Worm (Caenorhabditis elegans) whole organism, late embryonic: ENCODE measurements around the gene clec-221.

Experiments
- C38D4.7 ChIP-seq: fragments of 200-800 bp; sonication (Bioruptor generic); optimal IDR thresholded peaks from 2 replicates; lab custom pipeline; 2018; ENCODE audit warnings: mild to moderate bottlenecking, missing genetic modification characterization, moderate library complexity, missing compliant biosample characterization
- F13H6.1 ChIP-seq: sonication (generic microtip); optimal IDR thresholded peaks from 2 replicates; lab custom pipeline; 2016; ENCODE audit warnings: missing genetic modification characterization, missing compliant biosample characterization
- ama-1 ChIP-seq: fragments of 150-350 bp; optimal IDR thresholded peaks from 2 replicates; lab custom pipeline; 2014
- ceh-14 ChIP-seq: sonication (generic microtip); optimal IDR thresholded peaks from 2 replicates; lab custom pipeline; 2016; ENCODE audit warnings: missing genotype, missing genetic modification characterization, missing compliant biosample characterization
- ceh-18 ChIP-seq: sonication (generic microtip); optimal IDR thresholded peaks from 2 replicates; lab custom pipeline; 2016; ENCODE audit warnings: missing genetic modification characterization, missing compliant biosample characterization
- ceh-22 ChIP-seq: sonication (generic microtip); optimal IDR thresholded peaks from 2 replicates; lab custom pipeline; 2017; ENCODE audit warnings: missing biosample characterization, missing genetic modification characterization
- ceh-31 ChIP-seq: sonication (generic microtip); optimal IDR thresholded peaks from 2 replicates; lab custom pipeline; 2016; ENCODE audit warnings: missing genetic modification characterization, missing compliant biosample characterization
- ceh-34 ChIP-seq: sonication (generic microtip); optimal IDR thresholded peaks from 2 replicates; lab custom pipeline; 2016; ENCODE audit warnings: mild to moderate bottlenecking, missing genetic modification characterization, missing compliant biosample characterization
- ceh-45 ChIP-seq: fragments of 200-800 bp; sonication (Bioruptor generic); IDR thresholded peaks from 2 replicates; pipeline ENCODE4 v1.3.6; 2022; ENCODE audit warnings: missing genetic modification reagents, missing genetic modification characterization, missing compliant biosample characterization
- ceh-48 ChIP-seq: sonication (generic microtip); optimal IDR thresholded peaks from 2 replicates; lab custom pipeline; 2016; ENCODE audit warnings: missing genetic modification characterization, inconsistent platforms, missing compliant biosample characterization
- dmd-4 ChIP-seq: sonication (generic microtip); optimal IDR thresholded peaks from 2 replicates; lab custom pipeline; 2016; ENCODE audit warnings: borderline replicate concordance, missing genetic modification characterization, missing compliant biosample characterization
- elt-2 ChIP-seq: sonication (generic microtip); optimal IDR thresholded peaks from 2 replicates; lab custom pipeline; 2016; ENCODE audit warnings: missing genetic modification reagents, missing genetic modification characterization, missing compliant biosample characterization
- ets-4 ChIP-seq: sonication (generic microtip); optimal IDR thresholded peaks from 2 replicates; lab custom pipeline; 2016; ENCODE audit warnings: missing genetic modification characterization, missing compliant biosample characterization
- eyg-1 ChIP-seq: sonication (generic microtip); optimal IDR thresholded peaks from 2 replicates; lab custom pipeline; 2016; ENCODE audit warnings: missing genotype, missing genetic modification characterization, missing compliant biosample characterization
- fax-1 ChIP-seq: sonication (generic microtip); optimal IDR thresholded peaks from 2 replicates; lab custom pipeline; 2016; ENCODE audit warnings: missing genotype, missing genetic modification characterization, missing compliant biosample characterization
- gmeb-2 ChIP-seq: sonication (generic microtip); optimal IDR thresholded peaks from 2 replicates; lab custom pipeline; 2016; ENCODE audit warnings: missing genetic modification characterization, inconsistent platforms, missing compliant biosample characterization
- hlh-13 ChIP-seq: fragments of 200-800 bp; sonication (Bioruptor generic); optimal IDR thresholded peaks from 2 replicates; lab custom pipeline; 2018; ENCODE audit warnings: mild to moderate bottlenecking, missing genetic modification characterization, missing compliant biosample characterization
- hlh-15 ChIP-seq: sonication (generic microtip); optimal IDR thresholded peaks from 2 replicates; lab custom pipeline; 2016; ENCODE audit warnings: missing genetic modification characterization, missing compliant biosample characterization
- hlh-30 ChIP-seq: sonication (generic microtip); optimal IDR thresholded peaks from 2 replicates; lab custom pipeline; 2017; ENCODE audit warnings: antibody characterized with exemption, missing genetic modification characterization, missing compliant biosample characterization; ENCODE audit not compliant: insufficient read depth
- hlh-6 ChIP-seq: sonication (generic microtip); optimal IDR thresholded peaks from 2 replicates; lab custom pipeline; 2016; ENCODE audit warnings: missing genotype, missing genetic modification characterization, missing compliant biosample characterization
- hlh-8 ChIP-seq: sonication (generic microtip); optimal IDR thresholded peaks from 2 replicates; lab custom pipeline; 2016; ENCODE audit warnings: missing genotype, missing genetic modification characterization, missing compliant biosample characterization
- mec-3 ChIP-seq: sonication (generic microtip); optimal IDR thresholded peaks from 2 replicates; lab custom pipeline; 2016; ENCODE audit warnings: borderline replicate concordance, missing genetic modification characterization, missing compliant biosample characterization
- nfya-1 ChIP-seq: sonication (generic microtip); optimal IDR thresholded peaks from 2 replicates; lab custom pipeline; 2017; ENCODE audit warnings: missing genetic modification characterization, mild to moderate bottlenecking, missing compliant biosample characterization, antibody characterized with exemption, moderate library complexity
- nhr-11 ChIP-seq: fragments of 150-350 bp; optimal IDR thresholded peaks from 2 replicates; lab custom pipeline; 2014; ENCODE audit warnings: missing biosample characterization, missing genetic modification characterization
- odd-2 ChIP-seq: sonication (generic microtip); optimal IDR thresholded peaks from 2 replicates; lab custom pipeline; 2017; ENCODE audit warnings: antibody characterized with exemption, mild to moderate bottlenecking, missing genetic modification characterization, missing compliant biosample characterization
- pag-3 ChIP-seq: sonication (generic microtip); optimal IDR thresholded peaks from 2 replicates; lab custom pipeline; 2016; ENCODE audit warnings: missing compliant biosample characterization, missing genetic modification characterization, borderline replicate concordance
- pha-2 ChIP-seq: sonication (generic microtip); optimal IDR thresholded peaks from 2 replicates; lab custom pipeline; 2017; ENCODE audit warnings: mild to moderate bottlenecking, missing genetic modification characterization, missing compliant biosample characterization
- pros-1 ChIP-seq: fragments of 150-350 bp; optimal IDR thresholded peaks from 2 replicates; lab custom pipeline; 2014; ENCODE audit warnings: missing biosample characterization, missing genetic modification reagents, missing genetic modification characterization
- ref-2 ChIP-seq: sonication (generic microtip); optimal IDR thresholded peaks from 2 replicates; lab custom pipeline; 2016; ENCODE audit warnings: missing genetic modification characterization, missing compliant biosample characterization
- rnt-1 ChIP-seq: sonication (generic microtip); optimal IDR thresholded peaks from 2 replicates; lab custom pipeline; 2016; ENCODE audit warnings: missing genetic modification characterization, missing compliant biosample characterization
- sdc-2 ChIP-seq: sonication (generic microtip); optimal IDR thresholded peaks from 2 replicates; lab custom pipeline; 2016; ENCODE audit warnings: missing genotype, missing genetic modification characterization, missing compliant biosample characterization
- sox-2 ChIP-seq: fragments of 200-800 bp; sonication (Bioruptor generic); IDR thresholded peaks from 2 replicates; pipeline ENCODE4 v1.3.6; 2022; ENCODE audit warnings: missing genetic modification reagents, missing genetic modification characterization, missing compliant biosample characterization
- sox-4 ChIP-seq: sonication (generic microtip); optimal IDR thresholded peaks from 2 replicates; lab custom pipeline; 2017; ENCODE audit warnings: mild to moderate bottlenecking, missing genetic modification characterization, inconsistent platforms, missing compliant biosample characterization
- syd-9 ChIP-seq: sonication (generic microtip); optimal IDR thresholded peaks from 2 replicates; lab custom pipeline; 2016; ENCODE audit warnings: mild to moderate bottlenecking, missing genetic modification characterization, moderate library complexity, missing compliant biosample characterization
- unc-3 ChIP-seq, 2 experiments: fragments of 200-800 bp in 1 of 2; sonication (Bioruptor generic) in 1 of 2; sonication (generic microtip) in 1 of 2; conservative IDR thresholded peaks in 1 of 2; optimal IDR thresholded peaks in 1 of 2; 2 replicates each; pipeline versions ENCODE4 v1.3.6 to Lab custom; 2016 to 2022; ENCODE audit warnings: missing compliant biosample characterization in 2 of 2, missing genetic modification characterization in 2 of 2, missing genetic modification reagents in 1 of 2
- unc-42 ChIP-seq: sonication (generic microtip); optimal IDR thresholded peaks from 2 replicates; lab custom pipeline; 2016; ENCODE audit warnings: missing genotype, missing genetic modification characterization, missing compliant biosample characterization
- unc-86 ChIP-seq: sonication (generic microtip); optimal IDR thresholded peaks from 2 replicates; lab custom pipeline; 2016; ENCODE audit warnings: missing genetic modification characterization, missing compliant biosample characterization
- zip-5 ChIP-seq: sonication (generic microtip); optimal IDR thresholded peaks from 2 replicates; lab custom pipeline; 2016; ENCODE audit warnings: missing genetic modification characterization, missing compliant biosample characterization
- ztf-16 ChIP-seq: sonication (generic microtip); optimal IDR thresholded peaks from 2 replicates; lab custom pipeline; 2017; ENCODE audit warnings: missing genetic modification characterization, missing compliant biosample characterization

The clec-221 gene

ce11 chrV:10918373-10918772 lies 35.9 kb downstream of the clec-221 start, which contains the start of gene F58B4.2:
F58B4.2 (minus strand) TSS chrV:10918473.
- TF ChIP-seq unc-42 (tag; lab: Kevin White, UChicago) (no peak), dmd-4 (no peak), syd-9 (tag; lab: Kevin White, UChicago) (no peak), eyg-1 (tag; lab: Kevin White, UChicago) (no peak), pros-1 (tag; lab: Kevin White, UChicago) (no peak), hlh-30 (no peak), zip-5 (no peak), F13H6.1 (tag; lab: Kevin White, UChicago) (no peak), ceh-45 (GFP tag; lab: Robert Waterston, UW) (no peak), ceh-48 (tag; lab: Kevin White, UChicago) (no peak), unc-3 (GFP tag; conservative IDR thresholded peaks at IDR 0.05; lab: Robert Waterston, UW) (no peak), unc-3 (tag; optimal IDR thresholded peaks at IDR 0.05; lab: Kevin White, UChicago) (no peak), pha-2 (tag; lab: Kevin White, UChicago) (no peak), odd-2 (tag; lab: Kevin White, UChicago) (no peak), ceh-34 (no peak), ztf-16 (tag; lab: Kevin White, UChicago) (no peak), ets-4 (tag; lab: Kevin White, UChicago) (no peak), hlh-8 (tag; lab: Kevin White, UChicago) (no peak), ceh-22 (tag; lab: Kevin White, UChicago) (no peak), sdc-2 (tag; lab: Kevin White, UChicago) (no peak), sox-4 (tag; lab: Kevin White, UChicago) (no peak)

- TF ChIP-seq hlh-13 (GFP tag; lab: Kevin White, UChicago) (no peak), gmeb-2 (tag; lab: Kevin White, UChicago) (no peak), unc-42 (tag; lab: Kevin White, UChicago) (no peak), ceh-18 (tag; lab: Kevin White, UChicago) (peak; percentile 2), fax-1 (no peak)
- TF ChIP-seq, all 69 proteins: peak for 1
Observed at ce11 chrV:10915922-10916321, 38.3 kb downstream of the clec-221 start.

ce11 chrV:10909959-10910358 lies 44.3 kb downstream of the clec-221 start:
- TF ChIP-seq ztf-16 (tag; lab: Kevin White, UChicago), result no peak
- TF ChIP-seq ceh-48 (tag; lab: Kevin White, UChicago), result no peak
- TF ChIP-seq elt-2 (tag; lab: Kevin White, UChicago), result no peak
- TF ChIP-seq sox-2, result no peak
- no peak for TF ChIP-seq zip-5
- no peak for TF ChIP-seq ceh-14 (tag; lab: Kevin White, UChicago)
- no peak for TF ChIP-seq nfya-1 (tag; lab: Kevin White, UChicago)
- no peak for TF ChIP-seq ceh-31 (tag; lab: Kevin White, UChicago)
- no peak for TF ChIP-seq ceh-45 (GFP tag; lab: Robert Waterston, UW)
- no peak for TF ChIP-seq hlh-6 (tag; lab: Kevin White, UChicago)
- no peak for TF ChIP-seq hlh-15 (tag; lab: Kevin White, UChicago)
- TF ChIP-seq C38D4.7 (GFP tag; lab: Kevin White, UChicago), result no peak
- TF ChIP-seq nhr-11 (tag; lab: Kevin White, UChicago), result no peak
- no peak for TF ChIP-seq mec-3
- no peak for TF ChIP-seq fax-1
- no peak for TF ChIP-seq unc-86 (tag; lab: Kevin White, UChicago)
- TF ChIP-seq rnt-1, result no peak
- no peak for TF ChIP-seq pag-3
- no peak for TF ChIP-seq ref-2 (tag; lab: Kevin White, UChicago)
- TF ChIP-seq ama-1, result no peak
